Fruit fly (Drosophila melanogaster): ENCODE measurements around the gene Eaf6.
A peak's percentile ranks its signal among the peaks of the same experiment; 100 is the strongest.

The Eaf6 gene

dm6 chr3L:5609493-5609892 is 1.4 kb upstream of the Eaf6 start (continued):
- no peak for TF ChIP-seq CG8319 (GFP tag; optimal IDR thresholded peaks at IDR 0.05)
- TF ChIP-seq esn (GFP tag; optimal IDR thresholded peaks at IDR 0.05): no peak
- TF ChIP-seq pdm3 (GFP tag; optimal IDR thresholded peaks at IDR 0.05): no peak

- TF ChIP-seq Ets96B (tag; optimal IDR thresholded peaks at IDR 0.05) (no peak), fd59A (GFP tag; optimal IDR thresholded peaks at IDR 0.05) (no peak), achi (GFP tag; optimal IDR thresholded peaks at IDR 0.05) (no peak), Hr38 (GFP tag; optimal IDR thresholded peaks at IDR 0.05) (no peak), topi (GFP tag; optimal IDR thresholded peaks at IDR 0.05) (no peak), spab (GFP tag; optimal IDR thresholded peaks at IDR 0.05) (no peak), fkh (GFP tag; optimal IDR thresholded peaks at IDR 0.05) (no peak), Met (GFP tag; optimal IDR thresholded peaks at IDR 0.05) (no peak), fd85E (GFP tag; optimal IDR thresholded peaks at IDR 0.05) (no peak), esn (GFP tag; optimal IDR thresholded peaks at IDR 0.05) (no peak), CG11294 (GFP tag; IDR thresholded peaks at IDR 0.05) (no peak), CG11762 (GFP tag; optimal IDR thresholded peaks at IDR 0.05; ENCODE audit: insufficient read depth) (no peak), CG7368 (GFP tag; optimal IDR thresholded peaks at IDR 0.05) (no peak), eg (GFP tag; IDR thresholded peaks at IDR 0.05) (no peak), CG31627 (GFP tag; optimal IDR thresholded peaks at IDR 0.05) (no peak), net (GFP tag; optimal IDR thresholded peaks at IDR 0.05) (no peak), Ets21C (GFP tag; optimal IDR thresholded peaks at IDR 0.05) (no peak), CG10631 (GFP tag; optimal IDR thresholded peaks at IDR 0.05) (no peak), dsx (GFP tag; optimal IDR thresholded peaks at IDR 0.05; ENCODE audit: poor library complexity, severe bottlenecking) (no peak)
Observed at dm6 chr3L:5608786-5609370, 778 bp upstream of the Eaf6 start.

dm6 chr3L:5604490-5604889 is 3.6 kb downstream of the Eaf6 start, which contains the start of gene mthl2:
Gene mthl2 (plus strand): TSS chr3L:5604790.
- TF ChIP-seq CG8119 (GFP tag; IDR thresholded peaks at IDR 0.05) (no peak), dsx (GFP tag; optimal IDR thresholded peaks at IDR 0.05; ENCODE audit: poor library complexity, severe bottlenecking) (no peak), Sox102F (GFP tag; optimal IDR thresholded peaks at IDR 0.05) (no peak), Eip78C (GFP tag) (no peak), CG34406 (GFP tag; optimal IDR thresholded peaks at IDR 0.05) (no peak), acj6 (GFP tag; optimal IDR thresholded peaks at IDR 0.05) (no peak), CG15336 (GFP tag; IDR thresholded peaks at IDR 0.05) (no peak)

dm6 chr3L:5603860-5604415 is 4.2 kb downstream of the Eaf6 start, which contains the start of gene TM9SF3:
Gene TM9SF3 (minus strand): TSS chr3L:5603979.
- TF ChIP-seq Hr39 (GFP tag; optimal IDR thresholded peaks at IDR 0.05) (peak; percentile 22), Eip93F (GFP tag; optimal IDR thresholded peaks at IDR 0.05) (peak; percentile 5), esn (GFP tag; optimal IDR thresholded peaks at IDR 0.05) (peak; percentile 14), CG11902 (GFP tag; optimal IDR thresholded peaks at IDR 0.05) (no peak), CG10631 (GFP tag; optimal IDR thresholded peaks at IDR 0.05) (peak; percentile 21), Hr38 (GFP tag; optimal IDR thresholded peaks at IDR 0.05) (no peak), acj6 (GFP tag; optimal IDR thresholded peaks at IDR 0.05) (no peak), lz (GFP tag; optimal IDR thresholded peaks at IDR 0.05) (no peak), CG1621 (tag; optimal IDR thresholded peaks at IDR 0.05) (no peak), CG6854 (GFP tag; optimal IDR thresholded peaks at IDR 0.05) (no peak), CG31627 (GFP tag; optimal IDR thresholded peaks at IDR 0.05) (peak; percentile 23), topi (GFP tag; optimal IDR thresholded peaks at IDR 0.05) (no peak), cyc (GFP tag; optimal IDR thresholded peaks at IDR 0.05) (no peak), dsx (GFP tag; optimal IDR thresholded peaks at IDR 0.05; ENCODE audit: poor library complexity, severe bottlenecking) (no peak), CG8119 (GFP tag; IDR thresholded peaks at IDR 0.05) (no peak), Hr4 (GFP tag; optimal IDR thresholded peaks at IDR 0.05) (no peak)

Measured in whole organism, prepupa.